Worm (Caenorhabditis elegans): ENCODE data around the gene ife-4.
A peak's percentile ranks its signal among the peaks of the same experiment; 100 is the strongest.

DNA sequence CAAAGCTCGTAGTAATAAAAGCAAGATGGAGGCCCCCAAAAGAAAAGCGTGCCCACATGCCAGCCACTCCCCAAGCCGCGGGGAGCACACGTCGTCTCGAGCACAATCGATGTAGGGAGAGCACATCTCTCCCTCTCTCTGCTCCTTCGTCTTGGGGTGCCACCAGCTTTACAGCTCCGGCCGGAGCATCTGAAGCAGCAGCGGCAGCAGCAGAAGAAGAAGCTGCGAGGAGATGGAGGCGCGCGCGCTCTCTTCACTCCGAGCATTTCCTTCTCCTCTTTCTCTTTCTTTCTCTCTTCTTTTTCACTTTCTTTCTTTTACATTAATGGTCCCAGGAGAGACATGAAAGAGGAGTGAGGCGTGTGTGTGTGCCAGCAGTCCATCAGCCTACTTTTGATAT, 39.9 kb upstream of the ife-4 start:
- no peak for TF ChIP-seq tbx-9 (tag; optimal IDR thresholded peaks at IDR 0.05; ENCODE audit: borderline replicate concordance)
- no peak for TF ChIP-seq ama-1 (optimal IDR thresholded peaks at IDR 0.05)
- TF ChIP-seq ama-1 (GFP tag; optimal IDR thresholded peaks at IDR 0.05), result no peak
- peak; percentile 28 for TF ChIP-seq F10E7.11 (tag; optimal IDR thresholded peaks at IDR 0.05)
- no peak for TF ChIP-seq Y53F4B.3 (GFP tag; IDR thresholded peaks at IDR 0.05)
- no peak for TF ChIP-seq snpc-4 (GFP tag; optimal IDR thresholded peaks at IDR 0.05)
- no peak for TF ChIP-seq snpc-4 (tag; optimal IDR thresholded peaks at IDR 0.05)
- no peak for TF ChIP-seq efl-1 (GFP tag; optimal IDR thresholded peaks at IDR 0.05)
- TF ChIP-seq Y53G8AR.9 (GFP tag; conservative IDR thresholded peaks at IDR 0.05), result no peak
- no peak for TF ChIP-seq attf-6 (GFP tag; IDR thresholded peaks at IDR 0.05)
- no peak for TF ChIP-seq madf-10 (tag; optimal IDR thresholded peaks at IDR 0.05)
- TF ChIP-seq atf-7 (tag; optimal IDR thresholded peaks at IDR 0.05), result peak; percentile 3
